Fruit fly (Drosophila melanogaster) whole organism, wandering third instar larva: Measurements from ENCODE around the gene Sfp24Bc.

ENCODE experiments used
- Abd-B ChIP-seq: fragments of >200 bp; optimal IDR thresholded peaks from 2 replicates; lab custom pipeline; 2017; ENCODE audit warnings: missing biosample characterization, missing genetic modification characterization
- CG32264 ChIP-seq: fragments of 200-800 bp; sonication (Bioruptor generic); optimal IDR thresholded peaks from 2 replicates; lab custom pipeline; 2016; ENCODE audit warnings: missing biosample characterization, missing genetic modification characterization
- CG9705 ChIP-seq: fragments of 200-800 bp; sonication (Bioruptor generic); optimal IDR thresholded peaks from 2 replicates; lab custom pipeline; 2018; ENCODE audit warnings: missing biosample characterization, mild to moderate bottlenecking, missing genetic modification characterization
- CrebA ChIP-seq: fragments of 200-800 bp; sonication (Bioruptor generic); optimal IDR thresholded peaks from 2 replicates; lab custom pipeline; 2016; ENCODE audit warnings: missing biosample characterization, mild to moderate bottlenecking, missing genetic modification characterization, borderline replicate concordance
- Dfd ChIP-seq: fragments of >200 bp; optimal IDR thresholded peaks from 2 replicates; lab custom pipeline; 2017; ENCODE audit warnings: missing biosample characterization, missing genetic modification characterization
- Dif ChIP-seq: fragments of 200-275, 200-300 bp; sonication (Bioruptor generic); optimal IDR thresholded peaks from 2 replicates; lab custom pipeline; 2018; ENCODE audit warnings: missing biosample characterization, missing genetic modification characterization; ENCODE audit not compliant: partially characterized antibody
- GATAd ChIP-seq: sonication (Bioruptor generic); optimal IDR thresholded peaks from 2 replicates; lab custom pipeline; 2016; ENCODE audit warnings: missing biosample characterization, missing genetic modification characterization
- HLH106 ChIP-seq: fragments of 200-800 bp; optimal IDR thresholded peaks from 3 replicates; lab custom pipeline; 2019; ENCODE audit warnings: missing biosample characterization, mild to moderate bottlenecking, missing genetic modification characterization, moderate library complexity
- Hnf4 ChIP-seq: fragments of 200-800 bp; sonication (Bioruptor generic); optimal IDR thresholded peaks from 2 replicates; lab custom pipeline; 2016; ENCODE audit warnings: missing biosample characterization, mild to moderate bottlenecking, missing genetic modification characterization
- Hr78 ChIP-seq: fragments of >200 bp; optimal IDR thresholded peaks from 2 replicates; lab custom pipeline; 2017; ENCODE audit warnings: missing biosample characterization, missing genetic modification characterization
- Hr83 ChIP-seq: fragments of 200-300 bp; sonication (Bioruptor generic); optimal IDR thresholded peaks from 2 replicates; lab custom pipeline; 2016; ENCODE audit warnings: missing biosample characterization, mild to moderate bottlenecking, missing genetic modification characterization, moderate library complexity; ENCODE audit not compliant: poor library complexity, severe bottlenecking
- Jra ChIP-seq: sonication (Bioruptor generic); optimal IDR thresholded peaks from 2 replicates; lab custom pipeline; 2016; ENCODE audit warnings: missing biosample characterization, missing genetic modification characterization
- Mio ChIP-seq: sonication (Bioruptor generic); optimal IDR thresholded peaks from 2 replicates; lab custom pipeline; 2016; ENCODE audit warnings: missing biosample characterization, missing genetic modification characterization
- Myc ChIP-seq: fragments of >200 bp; optimal IDR thresholded peaks from 2 replicates; lab custom pipeline; 2017
- N ChIP-seq: fragments of >200 bp; optimal IDR thresholded peaks from 2 replicates; lab custom pipeline; 2018; ENCODE audit warnings: missing biosample characterization, missing external identifiers, missing genetic modification characterization
- OdsH ChIP-seq: fragments of 200-800 bp; sonication (Bioruptor generic); optimal IDR thresholded peaks from 2 replicates; lab custom pipeline; 2016; ENCODE audit warnings: missing biosample characterization, mild to moderate bottlenecking, missing genetic modification characterization
- Rel ChIP-seq, 2 experiments: fragments of 200-800 bp; sonication (Bioruptor generic) in 1 of 2; optimal IDR thresholded peaks; 2 replicates in 1 of 2; 3 replicates in 1 of 2; lab custom pipeline; 2016 to 2019; ENCODE audit warnings: mild to moderate bottlenecking in 2 of 2, missing biosample characterization in 2 of 2, missing genetic modification characterization in 2 of 2, moderate library complexity in 1 of 2
- Sp1 ChIP-seq: fragments of 200-800 bp; sonication (Bioruptor generic); optimal IDR thresholded peaks from 3 replicates; lab custom pipeline; 2019; ENCODE audit warnings: missing biosample characterization, mild to moderate bottlenecking, missing genetic modification characterization, moderate library complexity
- Vsx2 ChIP-seq: fragments of 200-300, 225-300 bp; sonication (Bioruptor generic); optimal IDR thresholded peaks from 2 replicates; lab custom pipeline; 2018; ENCODE audit warnings: missing biosample characterization, missing genetic modification characterization; ENCODE audit not compliant: partially characterized antibody
- br ChIP-seq: fragments of 200-800 bp; sonication (Bioruptor generic); optimal IDR thresholded peaks from 2 replicates; lab custom pipeline; 2016; ENCODE audit warnings: missing biosample characterization, missing genetic modification characterization
- brk ChIP-seq: fragments of 200-800 bp; sonication (Bioruptor generic); optimal IDR thresholded peaks from 2 replicates; lab custom pipeline; 2016; ENCODE audit warnings: missing biosample characterization, mild to moderate bottlenecking, missing genetic modification characterization
- dl ChIP-seq, 2 experiments: fragments of 175-275, 200-275 bp in 1 of 2; fragments of 200-275 bp in 1 of 2; sonication (Bioruptor generic); optimal IDR thresholded peaks; lab custom pipeline; 2018; ENCODE audit warnings: mild to moderate bottlenecking in 2 of 2, missing biosample characterization in 2 of 2, missing genetic modification characterization in 2 of 2, moderate library complexity in 2 of 2; ENCODE audit not compliant: partially characterized antibody in 2 of 2, insufficient read depth in 1 of 2
- dmrt93B ChIP-seq: fragments of 200-800 bp; sonication (Bioruptor generic); optimal IDR thresholded peaks from 2 replicates; lab custom pipeline; 2018; ENCODE audit warnings: missing biosample characterization, mild to moderate bottlenecking, missing genetic modification characterization
- dsf ChIP-seq: sonication (Bioruptor generic); optimal IDR thresholded peaks from 2 replicates; lab custom pipeline; 2016; ENCODE audit warnings: missing biosample characterization, missing genetic modification characterization, borderline replicate concordance
- ey ChIP-seq: fragments of 200-800 bp; sonication (Bioruptor generic); optimal IDR thresholded peaks from 2 replicates; lab custom pipeline; 2016; ENCODE audit warnings: missing biosample characterization, missing genetic modification characterization
- foxo ChIP-seq, 2 experiments: fragments of 200-800 bp; sonication (Bioruptor generic); optimal IDR thresholded peaks; 2 replicates in 1 of 2; 3 replicates in 1 of 2; lab custom pipeline; 2016 to 2017; ENCODE audit warnings: missing biosample characterization in 2 of 2, missing genetic modification characterization in 2 of 2
- fru ChIP-seq: fragments of 200-800 bp; sonication (Bioruptor generic); optimal IDR thresholded peaks from 3 replicates; lab custom pipeline; 2016; ENCODE audit warnings: missing biosample characterization, mild to moderate bottlenecking, missing genetic modification characterization
- h ChIP-seq: fragments of 200-800 bp; sonication (Bioruptor generic); optimal IDR thresholded peaks from 3 replicates; lab custom pipeline; 2016; ENCODE audit warnings: missing biosample characterization, mild to moderate bottlenecking, missing genetic modification characterization
- jim ChIP-seq: fragments of 175-275, 200-325 bp; sonication (Bioruptor generic); optimal IDR thresholded peaks from 2 replicates; lab custom pipeline; 2016; ENCODE audit warnings: missing biosample characterization, mild to moderate bottlenecking, missing genetic modification characterization
- lola ChIP-seq: fragments of >200 bp; optimal IDR thresholded peaks from 2 replicates; lab custom pipeline; 2017; ENCODE audit warnings: missing biosample characterization, missing genetic modification characterization
- pan ChIP-seq: fragments of >200 bp; optimal IDR thresholded peaks from 2 replicates; lab custom pipeline; 2017
- psq ChIP-seq: fragments of 200-800 bp; sonication (Bioruptor generic); optimal IDR thresholded peaks from 3 replicates; lab custom pipeline; 2017; ENCODE audit warnings: missing biosample characterization, mild to moderate bottlenecking, missing genetic modification characterization, moderate library complexity
- rgr ChIP-seq: fragments of 200-800 bp; sonication (Bioruptor generic); optimal IDR thresholded peaks from 3 replicates; lab custom pipeline; 2016; ENCODE audit warnings: missing biosample characterization, mild to moderate bottlenecking, missing genetic modification characterization
- sage ChIP-seq: fragments of 200-800 bp; sonication (Bioruptor generic); optimal IDR thresholded peaks from 2 replicates; lab custom pipeline; 2016; ENCODE audit warnings: missing biosample characterization, mild to moderate bottlenecking, missing genetic modification characterization
- sv ChIP-seq: fragments of 200-800 bp; sonication (Bioruptor generic); optimal IDR thresholded peaks from 3 replicates; lab custom pipeline; 2016; ENCODE audit warnings: missing biosample characterization, missing genetic modification characterization
- tai ChIP-seq: sonication (Bioruptor generic); optimal IDR thresholded peaks from 2 replicates; lab custom pipeline; 2016; ENCODE audit warnings: missing biosample characterization, missing genetic modification characterization
- usp ChIP-seq: fragments of >200 bp; optimal IDR thresholded peaks from 2 replicates; lab custom pipeline; 2017; ENCODE audit warnings: missing biosample characterization, missing genetic modification characterization
- woc ChIP-seq: sonication (Bioruptor generic); optimal IDR thresholded peaks from 2 replicates; lab custom pipeline; 2016; ENCODE audit warnings: missing biosample characterization, mild to moderate bottlenecking, missing genetic modification characterization

The Sfp24Bc gene

dm6 chr2L:3632047-3632880 lies 38.1 kb downstream of the Sfp24Bc start:
- TF ChIP-seq Hr83 (GFP tag; lab: Kevin White, UChicago) (peak; percentile 55), Myc (lab: Kevin White, UChicago) (peak; percentile 66), Dfd (GFP tag; lab: Kevin White, UChicago) (no peak), foxo (GFP tag; optimal IDR thresholded peaks at IDR 0.05; lab: Kevin White, UChicago) (peak; percentile 82 to 96), CG32264 (GFP tag; lab: Kevin White, UChicago) (peak; percentile 95), rgr (peak; percentile 94), pan (lab: Kevin White, UChicago) (no peak), sage (peak; percentile 94), sv (GFP tag; lab: Kevin White, UChicago) (peak; percentile 94), h (GFP tag; lab: Kevin White, UChicago) (peak; percentile 97), Hr78 (GFP tag; lab: Kevin White, UChicago) (no peak), Dif (GFP tag; lab: Kevin White, UChicago) (peak; percentile 95), fru (GFP tag; lab: Kevin White, UChicago) (peak; percentile 98), Abd-B (no peak), lola (GFP tag; lab: Kevin White, UChicago) (no peak), tai (GFP tag; lab: Kevin White, UChicago) (peak; percentile 83), jim (no peak), OdsH (peak; percentile 95), Vsx2 (GFP tag; lab: Kevin White, UChicago) (peak; percentile 85), dsf (peak; percentile 78), GATAd (GFP tag; lab: Kevin White, UChicago) (peak; percentile 34), dl (GFP tag; optimal IDR thresholded peaks at IDR 0.05; lab: Kevin White, UChicago; ENCODE audit: insufficient read depth in 1 of 2, partially characterized antibody in 2 of 2) (peak; percentile 84 to 85), CG9705 (peak; percentile 97), br (GFP tag; lab: Kevin White, UChicago) (peak; percentile 96), N (no peak), Sp1 (GFP tag; lab: Kevin White, UChicago) (peak; percentile 95), Hnf4 (GFP tag; lab: Kevin White, UChicago) (peak; percentile 96), dmrt93B (GFP tag; lab: Kevin White, UChicago) (peak; percentile 97), CrebA (no peak), psq (GFP tag; lab: Kevin White, UChicago) (peak; percentile 92), woc (peak; percentile 96), ey (GFP tag; lab: Kevin White, UChicago) (peak; percentile 94), Mio (GFP tag; lab: Kevin White, UChicago) (peak; percentile 70), Jra (GFP tag; lab: Kevin White, UChicago) (peak; percentile 92), Rel (GFP tag; optimal IDR thresholded peaks at IDR 0.05; lab: Kevin White, UChicago) (peak; percentile 88), Rel (tag; optimal IDR thresholded peaks at IDR 0.05; lab: Kevin White, UChicago) (peak; percentile 75), HLH106 (tag; lab: Kevin White, UChicago) (peak; percentile 99), usp (GFP tag; lab: Kevin White, UChicago) (no peak), brk (peak; percentile 94)

- TF ChIP-seq HLH106 (tag; lab: Kevin White, UChicago) (no peak), fru (GFP tag; lab: Kevin White, UChicago) (peak; percentile 63), Vsx2 (GFP tag; lab: Kevin White, UChicago) (peak; percentile 10)
- TF ChIP-seq, all 38 proteins: peak for 2
Observed at dm6 chr2L:3631262-3632046, 38.9 kb downstream of the Sfp24Bc start.
